Worm (Caenorhabditis elegans): Measurements from ENCODE around the gene F09E5.11.

- no peak for TF ChIP-seq dao-5 (tag; optimal IDR thresholded peaks at IDR 0.05)
- TF ChIP-seq W03F9.2 (tag; optimal IDR thresholded peaks at IDR 0.05), result no peak
- no peak for TF ChIP-seq him-1 (tag; optimal IDR thresholded peaks at IDR 0.05)
Observed at ce11 chrII:5407548-5407947, 49.6 kb upstream of the F09E5.11 start, which contains the start of gene clec-141.
